Worm (Caenorhabditis elegans) whole organism, L1 larva: Measurements from ENCODE around the gene sma-6.
A peak's percentile ranks its signal among the peaks of the same experiment; 100 is the strongest.

ENCODE experiments used
- C04F5.9 ChIP-seq: sonication (generic microtip); optimal IDR thresholded peaks from 2 replicates; lab custom pipeline; 2016; ENCODE audit warnings: missing genetic modification characterization, missing compliant biosample characterization
- C34B4.2 ChIP-seq: sonication (generic microtip); optimal IDR thresholded peaks from 2 replicates; lab custom pipeline; 2017; ENCODE audit warnings: mild to moderate bottlenecking, missing genetic modification characterization, missing compliant biosample characterization
- F16B12.6 ChIP-seq: fragments of 150-350 bp; optimal IDR thresholded peaks from 2 replicates; lab custom pipeline; 2014; ENCODE audit warnings: missing biosample characterization, missing genetic modification characterization
- Y116A8C.19 ChIP-seq: sonication (generic microtip); optimal IDR thresholded peaks from 2 replicates; lab custom pipeline; 2016; ENCODE audit warnings: missing compliant biosample characterization, missing genetic modification characterization, borderline replicate concordance
- aha-1 ChIP-seq: fragments of 150-350 bp; optimal IDR thresholded peaks from 2 replicates; lab custom pipeline; 2014; ENCODE audit warnings: missing biosample characterization, missing genetic modification characterization
- ama-1 ChIP-seq: fragments of 150-350 bp; optimal IDR thresholded peaks from 2 replicates; lab custom pipeline; 2014
- blmp-1 ChIP-seq: fragments of 150-350 bp; optimal IDR thresholded peaks from 2 replicates; lab custom pipeline; 2014; ENCODE audit warnings: missing biosample characterization, missing genetic modification characterization
- ceh-63 ChIP-seq: fragments of 200-800 bp; sonication (Bioruptor generic); optimal IDR thresholded peaks from 2 replicates; lab custom pipeline; 2018; ENCODE audit warnings: mild to moderate bottlenecking, missing genetic modification characterization, missing compliant biosample characterization
- ceh-82 ChIP-seq, 3 experiments: fragments of 150-350 bp in 1 of 3; sonication (generic microtip) in 2 of 3; optimal IDR thresholded peaks; 2 replicates each; lab custom pipeline; 2014 to 2017; ENCODE audit warnings: missing biosample characterization in 3 of 3, missing genetic modification characterization in 3 of 3
- ceh-88 ChIP-seq: fragments of 200-800 bp; sonication (Bioruptor generic); IDR thresholded peaks from 2 replicates; pipeline ENCODE4 v1.3.6; 2022; ENCODE audit warnings: missing genetic modification characterization, missing compliant biosample characterization
- ces-1 ChIP-seq: fragments of 150-350 bp; optimal IDR thresholded peaks from 2 replicates; lab custom pipeline; 2014; ENCODE audit warnings: missing biosample characterization, missing genetic modification reagents, missing genetic modification characterization
- dpl-1 ChIP-seq, 3 experiments: fragments of 150-350 bp in 2 of 3; sonication (generic microtip) in 1 of 3; optimal IDR thresholded peaks; 2 replicates each; lab custom pipeline; 2014 to 2017; ENCODE audit warnings: missing biosample characterization in 3 of 3, missing genetic modification characterization in 3 of 3, missing genetic modification reagents in 3 of 3
- efl-1 ChIP-seq, 4 experiments: fragments of 150-350 bp; optimal IDR thresholded peaks in 3 of 4; peaks in 1 of 4; 1 replicate in 1 of 4; 2 replicates in 3 of 4; lab custom pipeline; 2014; ENCODE audit warnings: missing biosample characterization in 2 of 4, missing genetic modification characterization in 2 of 4, missing genetic modification reagents in 2 of 4
- elt-2 ChIP-seq: sonication (generic microtip); optimal IDR thresholded peaks from 2 replicates; lab custom pipeline; 2016; ENCODE audit warnings: missing genetic modification characterization, mild to moderate bottlenecking, inconsistent platforms, missing compliant biosample characterization, missing genetic modification reagents
- elt-3 ChIP-seq, 6 experiments: fragments of 150-350 bp in 1 of 6; sonication (generic microtip); optimal IDR thresholded peaks; 2 replicates each; lab custom pipeline; 2017 to 2018; ENCODE audit warnings: missing biosample characterization in 6 of 6, missing genetic modification characterization in 6 of 6, inconsistent platforms in 1 of 6
- ets-5 ChIP-seq: fragments of 200-800 bp; sonication (Bioruptor generic); IDR thresholded peaks from 2 replicates; pipeline ENCODE4 v1.3.6; 2022; ENCODE audit warnings: missing genetic modification characterization, missing compliant biosample characterization
- fkh-10 ChIP-seq: sonication (generic microtip); optimal IDR thresholded peaks from 2 replicates; lab custom pipeline; 2017; ENCODE audit warnings: missing biosample characterization, missing genetic modification reagents, missing genetic modification characterization
- fkh-8 ChIP-seq: sonication (generic microtip); optimal IDR thresholded peaks from 2 replicates; lab custom pipeline; 2016; ENCODE audit warnings: mild to moderate bottlenecking, missing genetic modification characterization, missing compliant biosample characterization
- hlh-4 ChIP-seq: sonication (generic microtip); optimal IDR thresholded peaks from 2 replicates; lab custom pipeline; 2016; ENCODE audit warnings: mild to moderate bottlenecking, missing genetic modification characterization, missing compliant biosample characterization
- irx-1 ChIP-seq: sonication (generic microtip); optimal IDR thresholded peaks from 2 replicates; lab custom pipeline; 2016; ENCODE audit warnings: missing genetic modification characterization, missing compliant biosample characterization
- jun-1 ChIP-seq: fragments of 150-350 bp; optimal IDR thresholded peaks from 2 replicates; lab custom pipeline; 2014; ENCODE audit warnings: missing biosample characterization, missing genetic modification reagents, missing genetic modification characterization
- lin-13 ChIP-seq: fragments of 150-350 bp; optimal IDR thresholded peaks from 2 replicates; lab custom pipeline; 2014; ENCODE audit warnings: missing biosample characterization, missing genetic modification reagents, missing genetic modification characterization
- lin-14 ChIP-seq: fragments of 200-800 bp; sonication (Bioruptor generic); optimal IDR thresholded peaks from 2 replicates; lab custom pipeline; 2018; ENCODE audit warnings: mild to moderate bottlenecking, missing genetic modification characterization, moderate library complexity, missing compliant biosample characterization
- lin-35 ChIP-seq, 2 experiments: fragments of 150-350 bp; optimal IDR thresholded peaks; 2 replicates each; lab custom pipeline; 2014; ENCODE audit warnings: missing biosample characterization in 2 of 2, missing genetic modification characterization in 2 of 2, missing genetic modification reagents in 2 of 2
- lir-3 ChIP-seq: sonication (generic microtip); optimal IDR thresholded peaks from 2 replicates; lab custom pipeline; 2016; ENCODE audit warnings: mild to moderate bottlenecking, missing genetic modification characterization, moderate library complexity, missing compliant biosample characterization; ENCODE audit not compliant: poor library complexity
- lsy-2 ChIP-seq, 2 experiments: fragments of 150-350 bp; optimal IDR thresholded peaks; 2 replicates each; lab custom pipeline; 2014; ENCODE audit warnings: missing biosample characterization in 2 of 2, missing genetic modification characterization in 2 of 2
- mep-1 ChIP-seq: fragments of 150-350 bp; optimal IDR thresholded peaks from 2 replicates; lab custom pipeline; 2014; ENCODE audit warnings: missing biosample characterization, missing genetic modification characterization
- nhr-11 ChIP-seq: fragments of 150-350 bp; optimal IDR thresholded peaks from 2 replicates; lab custom pipeline; 2014; ENCODE audit warnings: missing biosample characterization, missing genetic modification characterization
- nhr-20 ChIP-seq: sonication (generic microtip); optimal IDR thresholded peaks from 2 replicates; lab custom pipeline; 2016; ENCODE audit warnings: mild to moderate bottlenecking, missing genetic modification characterization, missing compliant biosample characterization
- nhr-237 ChIP-seq: fragments of 150-350 bp; optimal IDR thresholded peaks from 2 replicates; lab custom pipeline; 2014; ENCODE audit warnings: missing biosample characterization, missing genetic modification characterization
- nhr-28 ChIP-seq: fragments of 150-350 bp; optimal IDR thresholded peaks from 2 replicates; lab custom pipeline; 2014; ENCODE audit warnings: missing biosample characterization, missing genetic modification characterization
- nhr-47 ChIP-seq: sonication (generic microtip); optimal IDR thresholded peaks from 2 replicates; lab custom pipeline; 2016; ENCODE audit warnings: mild to moderate bottlenecking, missing genetic modification characterization, moderate library complexity, missing compliant biosample characterization
- nhr-71 ChIP-seq: sonication (generic microtip); optimal IDR thresholded peaks from 2 replicates; lab custom pipeline; 2016; ENCODE audit warnings: mild to moderate bottlenecking, missing genetic modification characterization, moderate library complexity, missing compliant biosample characterization
- pax-3 ChIP-seq: fragments of 200-800 bp; sonication (Bioruptor generic); optimal IDR thresholded peaks from 2 replicates; lab custom pipeline; 2018; ENCODE audit warnings: mild to moderate bottlenecking, missing genetic modification characterization, moderate library complexity, missing compliant biosample characterization
- pqm-1 ChIP-seq: sonication (generic microtip); optimal IDR thresholded peaks from 3 replicates; lab custom pipeline; 2017; ENCODE audit warnings: missing biosample characterization, missing genetic modification characterization
- rnt-1 ChIP-seq: sonication (generic microtip); optimal IDR thresholded peaks from 2 replicates; lab custom pipeline; 2016; ENCODE audit warnings: mild to moderate bottlenecking, missing genetic modification characterization, moderate library complexity, missing compliant biosample characterization
- tbx-2 ChIP-seq: sonication (generic microtip); optimal IDR thresholded peaks from 2 replicates; lab custom pipeline; 2016; ENCODE audit warnings: missing genetic modification characterization, missing compliant biosample characterization
- tlp-1 ChIP-seq: fragments of 150-350 bp; optimal IDR thresholded peaks from 2 replicates; lab custom pipeline; 2014; ENCODE audit warnings: missing biosample characterization, missing genetic modification characterization
- unc-30 ChIP-seq: sonication (generic microtip); optimal IDR thresholded peaks from 2 replicates; lab custom pipeline; 2017; ENCODE audit warnings: missing biosample characterization, missing genetic modification characterization
- unc-62 ChIP-seq: fragments of 150-350 bp; optimal IDR thresholded peaks from 2 replicates; lab custom pipeline; 2014; ENCODE audit warnings: missing biosample characterization, missing genetic modification reagents, missing genetic modification characterization
- unc-86 ChIP-seq: sonication (generic microtip); optimal IDR thresholded peaks from 2 replicates; lab custom pipeline; 2016; ENCODE audit warnings: missing genetic modification characterization, missing compliant biosample characterization
- unc-98 ChIP-seq: fragments of 200-800 bp; sonication (Bioruptor generic); IDR thresholded peaks from 2 replicates; pipeline ENCODE4 v1.3.6; 2022; ENCODE audit warnings: missing genetic modification characterization, missing compliant biosample characterization
- vab-15 ChIP-seq: sonication (generic microtip); optimal IDR thresholded peaks from 2 replicates; lab custom pipeline; 2017; ENCODE audit warnings: missing genotype, mild to moderate bottlenecking, missing genetic modification characterization, missing compliant biosample characterization
- xbp-1 ChIP-seq: sonication (generic microtip); optimal IDR thresholded peaks from 2 replicates; lab custom pipeline; 2016; ENCODE audit warnings: missing genetic modification characterization, missing compliant biosample characterization
- zag-1 ChIP-seq: fragments of 150-350 bp; optimal IDR thresholded peaks from 2 replicates; lab custom pipeline; 2014; ENCODE audit warnings: missing biosample characterization, missing genetic modification characterization
- zip-4 ChIP-seq: fragments of 200-800 bp; sonication (Bioruptor generic); optimal IDR thresholded peaks from 2 replicates; lab custom pipeline; 2018; ENCODE audit warnings: mild to moderate bottlenecking, missing genetic modification characterization, moderate library complexity, missing compliant biosample characterization
- ztf-4 ChIP-seq: fragments of 150-350 bp; optimal IDR thresholded peaks from 2 replicates; lab custom pipeline; 2014; ENCODE audit warnings: missing biosample characterization, missing genetic modification characterization

Gene sma-6

DNA sequence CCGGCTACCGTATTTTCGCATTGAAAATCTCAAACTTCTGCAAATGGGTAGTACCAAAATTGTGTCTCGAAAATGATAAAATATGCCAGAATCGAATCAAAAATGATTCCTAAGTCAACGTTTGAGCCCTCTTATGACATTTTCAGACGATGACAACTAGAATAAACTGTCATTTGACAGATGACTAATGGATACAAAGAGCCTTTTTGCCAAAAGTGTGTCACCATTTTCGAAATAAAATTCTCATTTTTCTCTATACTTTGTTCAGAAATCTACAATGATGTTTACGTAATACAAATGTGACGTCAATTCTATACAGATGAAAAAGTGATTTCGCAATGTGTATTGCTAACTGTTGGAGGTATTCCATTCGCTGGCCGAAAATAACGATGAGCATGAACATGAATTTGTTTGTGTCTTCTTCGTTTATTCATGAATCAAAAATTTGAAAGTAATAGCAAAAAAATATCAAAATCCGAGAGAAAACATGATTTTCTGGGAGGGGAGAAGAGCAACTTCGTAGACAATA lies 22.3 kb downstream of the sma-6 start (continued):
- TF ChIP-seq nhr-20 (tag; lab: Kevin White, UChicago) (peak; percentile 56), ztf-4 (tag; lab: Kevin White, UChicago) (peak; percentile 86), irx-1 (tag; lab: Kevin White, UChicago) (no peak), C34B4.2 (tag; lab: Kevin White, UChicago) (no peak), efl-1 (optimal IDR thresholded peaks at IDR 0.05; lab: Kevin White, UChicago) (peak; percentile 16 to 57), efl-1 (GFP tag; optimal IDR thresholded peaks at IDR 0.05 in 1 of 2; lab: Kevin White, UChicago) (no peak), lin-13 (peak; percentile 64), nhr-11 (tag; lab: Kevin White, UChicago) (no peak), nhr-47 (tag; lab: Kevin White, UChicago) (peak; percentile 61), tbx-2 (tag; lab: Kevin White, UChicago) (no peak), jun-1 (tag; lab: Kevin White, UChicago) (no peak), zip-4 (peak; percentile 63), nhr-28 (tag; lab: Kevin White, UChicago) (no peak), zag-1 (tag; lab: Kevin White, UChicago) (no peak), mep-1 (tag; lab: Kevin White, UChicago) (peak; percentile 63), lir-3 (tag; lab: Kevin White, UChicago) (peak; percentile 48), unc-30 (no peak), ceh-82 (tag; optimal IDR thresholded peaks at IDR 0.05; lab: Kevin White, UChicago) (no peak), xbp-1 (tag; lab: Kevin White, UChicago) (peak; percentile 27), ces-1 (GFP tag; lab: Kevin White, UChicago) (no peak), vab-15 (tag; lab: Kevin White, UChicago) (no peak), elt-3 (tag; optimal IDR thresholded peaks at IDR 0.05; lab: Kevin White, UChicago) (peak in 2 of 6 experiments; percentile 12 to 75), unc-86 (tag; lab: Kevin White, UChicago) (no peak), fkh-10 (GFP tag; lab: Kevin White, UChicago) (no peak), ama-1 (lab: Kevin White, UChicago) (peak; percentile 84), unc-98 (GFP tag; lab: Robert Waterston, UW) (0 out of 2 replicates have a peak, but pooled peaks have one; percentile 6), rnt-1 (tag; lab: Kevin White, UChicago) (no peak), hlh-4 (tag; lab: Kevin White, UChicago) (no peak), Y116A8C.19 (no peak), F16B12.6 (tag; lab: Kevin White, UChicago) (no peak), C04F5.9 (tag; lab: Kevin White, UChicago) (peak; percentile 5), ceh-88 (GFP tag; lab: Robert Waterston, UW) (peak; percentile 32; the same call in 1 of the 2 replicates), unc-62 (GFP tag; lab: Kevin White, UChicago) (no peak), dpl-1 (GFP tag; optimal IDR thresholded peaks at IDR 0.05; lab: Kevin White, UChicago) (peak in 2 of 3 experiments; percentile 24 to 33), blmp-1 (tag; lab: Kevin White, UChicago) (no peak), lsy-2 (tag; optimal IDR thresholded peaks at IDR 0.05; lab: Kevin White, UChicago) (peak; percentile 53 to 63), nhr-71 (tag; lab: Kevin White, UChicago) (peak; percentile 83), lin-14 (GFP tag; lab: Kevin White, UChicago) (peak; percentile 49), ets-5 (GFP tag; lab: Robert Waterston, UW) (no peak), aha-1 (tag; lab: Kevin White, UChicago) (no peak), tlp-1 (tag; lab: Kevin White, UChicago) (no peak), pax-3 (peak; percentile 68), nhr-237 (tag; lab: Kevin White, UChicago) (no peak), ceh-63 (GFP tag; lab: Kevin White, UChicago) (no peak), elt-2 (peak; percentile 64), fkh-8 (tag; lab: Kevin White, UChicago) (peak; percentile 71), pqm-1 (tag; lab: Kevin White, UChicago) (no peak), lin-35 (GFP tag; optimal IDR thresholded peaks at IDR 0.05; lab: Kevin White, UChicago) (peak in 1 of 2 experiments; percentile 66)
